Fruit fly (Drosophila melanogaster): ENCODE measurements around the gene mtSSB.
A peak's percentile ranks its signal among the peaks of the same experiment; 100 is the strongest.

The mtSSB gene

dm6 chr3R:16242461-16242934 lies 37.4 kb upstream of the mtSSB start (continued):
- TF ChIP-seq ara (GFP tag; IDR thresholded peaks at IDR 0.05) (no peak), Hr39 (optimal IDR thresholded peaks at IDR 0.05) (no peak), ewg (GFP tag; optimal IDR thresholded peaks at IDR 0.05) (peak; percentile 50), Taf1 (GFP tag; IDR thresholded peaks at IDR 0.05) (no peak), ash1 (GFP tag; optimal IDR thresholded peaks at IDR 0.05) (peak; percentile 88), Fer3 (tag; optimal IDR thresholded peaks at IDR 0.05) (no peak), trh (GFP tag; optimal IDR thresholded peaks at IDR 0.05) (no peak), MTF-1 (GFP tag; optimal IDR thresholded peaks at IDR 0.05; ENCODE audit: borderline replicate concordance) (peak; percentile 31), vnd (GFP tag; IDR thresholded peaks at IDR 0.05; ENCODE audit: partially characterized antibody) (no peak), sob (GFP tag; IDR thresholded peaks at IDR 0.05) (no peak), CG7556 (GFP tag; optimal IDR thresholded peaks at IDR 0.05) (no peak), CG2199 (GFP tag; IDR thresholded peaks at IDR 0.05) (no peak), CG3281 (GFP tag; optimal IDR thresholded peaks at IDR 0.05) (peak; percentile 36), fd3F (GFP tag; optimal IDR thresholded peaks at IDR 0.05) (no peak), Tbp (GFP tag; optimal IDR thresholded peaks at IDR 0.05) (no peak), gcm (GFP tag; optimal IDR thresholded peaks at IDR 0.05) (peak; percentile 90), CG17802 (tag; optimal IDR thresholded peaks at IDR 0.05) (no peak), CG4617 (GFP tag; optimal IDR thresholded peaks at IDR 0.05; ENCODE audit: borderline replicate concordance) (no peak), aop (GFP tag; IDR thresholded peaks at IDR 0.05) (no peak), CG6791 (GFP tag; IDR thresholded peaks at IDR 0.05; ENCODE audit: partially characterized antibody) (no peak), CG3995 (GFP tag; optimal IDR thresholded peaks at IDR 0.05) (no peak), Atf3 (GFP tag; optimal IDR thresholded peaks at IDR 0.05) (no peak), run (tag; optimal IDR thresholded peaks at IDR 0.05) (no peak), CG1233 (GFP tag; optimal IDR thresholded peaks at IDR 0.05) (no peak), CG11696 (GFP tag; IDR thresholded peaks at IDR 0.05) (no peak), E2f1 (GFP tag; IDR thresholded peaks at IDR 0.05) (no peak), amos (GFP tag; IDR thresholded peaks at IDR 0.05; ENCODE audit: partially characterized antibody) (no peak), CG7271 (tag; optimal IDR thresholded peaks at IDR 0.05) (no peak), CG14710 (tag; optimal IDR thresholded peaks at IDR 0.05) (no peak), pho (GFP tag; optimal IDR thresholded peaks at IDR 0.05) (no peak), bowl (GFP tag; IDR thresholded peaks at IDR 0.05) (no peak), inv (GFP tag; IDR thresholded peaks at IDR 0.05; ENCODE audit: partially characterized antibody) (no peak), HLH4C (GFP tag; IDR thresholded peaks at IDR 0.05; ENCODE audit: partially characterized antibody) (no peak), CG14667 (GFP tag; IDR thresholded peaks at IDR 0.05) (no peak), CG6175 (GFP tag; IDR thresholded peaks at IDR 0.05) (no peak), CG5245 (GFP tag; optimal IDR thresholded peaks at IDR 0.05) (peak; percentile 4), tna (GFP tag; IDR thresholded peaks at IDR 0.05; ENCODE audit: partially characterized antibody) (no peak), Med (GFP tag) (peak; percentile 97), Hr51 (GFP tag; optimal IDR thresholded peaks at IDR 0.05) (peak; percentile 48 to 60), sr (GFP tag; IDR thresholded peaks at IDR 0.05) (no peak), Doc2 (GFP tag; IDR thresholded peaks at IDR 0.05) (no peak), eve (GFP tag; optimal IDR thresholded peaks at IDR 0.05) (no peak), CG31441 (GFP tag; IDR thresholded peaks at IDR 0.05) (no peak), CG16863 (GFP tag; optimal IDR thresholded peaks at IDR 0.05) (peak; percentile 18), Ets65A (GFP tag) (peak; percentile 91), Ptx1 (GFP tag; IDR thresholded peaks at IDR 0.05) (no peak), CG14014 (GFP tag; IDR thresholded peaks at IDR 0.05) (no peak), Fer1 (GFP tag; optimal IDR thresholded peaks at IDR 0.05) (peak; percentile 81), gro (GFP tag; optimal IDR thresholded peaks at IDR 0.05) (peak; percentile 80), CG3407 (GFP tag; optimal IDR thresholded peaks at IDR 0.05) (no peak), CG34224 (GFP tag; IDR thresholded peaks at IDR 0.05; ENCODE audit: partially characterized antibody) (no peak), C15 (GFP tag; IDR thresholded peaks at IDR 0.05) (no peak)

Data from whole organism, embryonic.